Worm (Caenorhabditis elegans) whole organism, L4 larva: ENCODE results near the gene adt-1.

Experiments
- F10B5.3 ChIP-seq: sonication (generic microtip); optimal IDR thresholded peaks from 2 replicates; lab custom pipeline; 2016; ENCODE audit warnings: mild to moderate bottlenecking, missing genetic modification characterization, missing compliant biosample characterization
- F37D6.2 ChIP-seq: sonication (generic microtip); optimal IDR thresholded peaks from 2 replicates; lab custom pipeline; 2016; ENCODE audit warnings: mild to moderate bottlenecking, missing genetic modification characterization, missing compliant biosample characterization
- R02D3.7 ChIP-seq: fragments of 150-350 bp; sonication (generic microtip); optimal IDR thresholded peaks from 3 replicates; lab custom pipeline; 2014; ENCODE audit warnings: missing biosample characterization, missing genetic modification characterization
- Y105C5A.15 ChIP-seq: fragments of 200-800 bp; sonication (Bioruptor generic); IDR thresholded peaks from 2 replicates; pipeline ENCODE4 v1.3.6; 2022; ENCODE audit warnings: missing genetic modification characterization, missing compliant biosample characterization
- Y48G9A.11 ChIP-seq: fragments of 200-800 bp; sonication (Bioruptor generic); IDR thresholded peaks from 2 replicates; pipeline ENCODE4 v1.3.6; 2022; ENCODE audit warnings: missing genetic modification reagents, missing genetic modification characterization, missing compliant biosample characterization
- Y75B8A.6 ChIP-seq: fragments of 200-800 bp; sonication (Bioruptor generic); IDR thresholded peaks from 2 replicates; pipeline ENCODE4 v1.3.6; 2022; ENCODE audit warnings: missing genetic modification reagents, missing genetic modification characterization, missing compliant biosample characterization
- ZK546.5 ChIP-seq, 2 experiments: sonication (generic microtip); optimal IDR thresholded peaks; 2 replicates each; lab custom pipeline; 2017; ENCODE audit warnings: missing biosample characterization in 2 of 2, missing genetic modification characterization in 2 of 2
- aly-2 ChIP-seq: sonication (generic microtip); optimal IDR thresholded peaks from 2 replicates; lab custom pipeline; 2018; ENCODE audit warnings: missing biosample characterization, missing genetic modification characterization
- attf-4 ChIP-seq: sonication (generic microtip); optimal IDR thresholded peaks from 3 replicates; lab custom pipeline; 2017; ENCODE audit warnings: missing biosample characterization, missing genetic modification characterization
- ceh-20 ChIP-seq: fragments of 200-800 bp; sonication (Bioruptor generic); IDR thresholded peaks from 2 replicates; pipeline ENCODE4 v1.3.6; 2022; ENCODE audit warnings: missing genetic modification reagents, missing genetic modification characterization, missing compliant biosample characterization
- ceh-32 ChIP-seq: sonication (generic microtip); optimal IDR thresholded peaks from 2 replicates; lab custom pipeline; 2016; ENCODE audit warnings: mild to moderate bottlenecking, missing genetic modification characterization, missing compliant biosample characterization; ENCODE audit not compliant: poor library complexity
- cey-2 ChIP-seq: sonication (generic microtip); optimal IDR thresholded peaks from 3 replicates; lab custom pipeline; 2017; ENCODE audit warnings: missing genetic modification characterization, mild to moderate bottlenecking, missing compliant biosample characterization, antibody characterized with exemption, borderline replicate concordance; ENCODE audit not compliant: insufficient read depth
- ctbp-1 ChIP-seq: fragments of 200-800 bp; sonication (Bioruptor generic); IDR thresholded peaks from 2 replicates; pipeline ENCODE4 v1.3.6; 2022; ENCODE audit warnings: missing genetic modification reagents, missing genetic modification characterization, missing compliant biosample characterization
- daf-19 ChIP-seq: fragments of 200-800 bp; sonication (Bioruptor generic); conservative IDR thresholded peaks from 2 replicates; pipeline ENCODE4 v1.3.6; 2022; ENCODE audit warnings: missing genetic modification characterization, missing compliant biosample characterization
- dpl-1 ChIP-seq: fragments of 150-350 bp; optimal IDR thresholded peaks from 2 replicates; lab custom pipeline; 2014; ENCODE audit warnings: missing biosample characterization, missing genetic modification reagents, missing genetic modification characterization
- egl-27 ChIP-seq: sonication (generic microtip); optimal IDR thresholded peaks from 3 replicates; lab custom pipeline; 2017; ENCODE audit warnings: missing biosample characterization, missing genetic modification reagents, missing genetic modification characterization
- fkh-10 ChIP-seq: fragments of 150-350 bp; optimal IDR thresholded peaks from 2 replicates; lab custom pipeline; 2014; ENCODE audit warnings: missing biosample characterization, missing genetic modification reagents, missing genetic modification characterization
- gei-8 ChIP-seq: fragments of 200-800 bp; sonication (Bioruptor generic); optimal IDR thresholded peaks from 2 replicates; lab custom pipeline; 2018; ENCODE audit warnings: mild to moderate bottlenecking, missing genetic modification characterization, missing compliant biosample characterization
- hlh-11 ChIP-seq: fragments of 200-800 bp; sonication (Bioruptor generic); optimal IDR thresholded peaks from 2 replicates; lab custom pipeline; 2018; ENCODE audit warnings: mild to moderate bottlenecking, missing genetic modification characterization, missing compliant biosample characterization
- hlh-30 ChIP-seq: sonication (generic microtip); optimal IDR thresholded peaks from 2 replicates; lab custom pipeline; 2017; ENCODE audit warnings: antibody characterized with exemption, mild to moderate bottlenecking, missing genetic modification characterization, missing compliant biosample characterization; ENCODE audit not compliant: insufficient read depth
- lin-1 ChIP-seq: fragments of 200-800 bp; sonication (Bioruptor generic); IDR thresholded peaks from 2 replicates; pipeline ENCODE4 v1.3.6; 2022; ENCODE audit warnings: missing genetic modification reagents, missing genetic modification characterization, missing compliant biosample characterization
- lin-15B ChIP-seq: fragments of 150-350 bp; sonication (generic microtip); optimal IDR thresholded peaks from 3 replicates; lab custom pipeline; 2014; ENCODE audit warnings: missing biosample characterization, missing genetic modification characterization
- lir-3 ChIP-seq: sonication (generic microtip); optimal IDR thresholded peaks from 2 replicates; lab custom pipeline; 2016; ENCODE audit warnings: mild to moderate bottlenecking, missing genetic modification characterization, missing compliant biosample characterization
- lsy-2 ChIP-seq, 2 experiments: fragments of 150-350 bp in 1 of 2; sonication (generic microtip) in 1 of 2; optimal IDR thresholded peaks; 2 replicates each; lab custom pipeline; 2014 to 2017; ENCODE audit warnings: missing biosample characterization in 2 of 2, missing genetic modification characterization in 2 of 2
- madf-9 ChIP-seq: fragments of 200-800 bp; sonication (Bioruptor generic); conservative IDR thresholded peaks from 2 replicates; pipeline ENCODE4 v1.3.6; 2022; ENCODE audit warnings: missing genetic modification reagents, missing genetic modification characterization, missing compliant biosample characterization
- mep-1 ChIP-seq: fragments of 150-350 bp; sonication (generic microtip); optimal IDR thresholded peaks from 3 replicates; lab custom pipeline; 2014; ENCODE audit warnings: missing biosample characterization, missing genetic modification characterization
- mxl-3 ChIP-seq: fragments of 200-800 bp; sonication (Bioruptor generic); optimal IDR thresholded peaks from 2 replicates; lab custom pipeline; 2018; ENCODE audit warnings: mild to moderate bottlenecking, missing genetic modification characterization, missing compliant biosample characterization
- nhr-10 ChIP-seq: fragments of 150-350 bp; optimal IDR thresholded peaks from 2 replicates; lab custom pipeline; 2014; ENCODE audit warnings: missing biosample characterization, missing genetic modification characterization
- nhr-11 ChIP-seq: fragments of 150-350 bp; optimal IDR thresholded peaks from 2 replicates; lab custom pipeline; 2014; ENCODE audit warnings: missing biosample characterization, missing genetic modification characterization
- nhr-111 ChIP-seq: fragments of 200-800 bp; sonication (Bioruptor generic); optimal IDR thresholded peaks from 2 replicates; lab custom pipeline; 2018; ENCODE audit warnings: mild to moderate bottlenecking, missing genetic modification characterization, missing compliant biosample characterization
- nhr-237 ChIP-seq: sonication (generic microtip); optimal IDR thresholded peaks from 2 replicates; lab custom pipeline; 2017; ENCODE audit warnings: missing biosample characterization, missing genetic modification characterization
- nhr-28 ChIP-seq: fragments of 150-350 bp; optimal IDR thresholded peaks from 2 replicates; lab custom pipeline; 2014; ENCODE audit warnings: missing biosample characterization, missing genetic modification characterization
- nhr-41 ChIP-seq: fragments of 200-800 bp; sonication (Bioruptor generic); IDR thresholded peaks from 2 replicates; pipeline ENCODE4 v1.3.6; 2022; ENCODE audit warnings: missing genetic modification reagents, missing genetic modification characterization, missing compliant biosample characterization
- nhr-48 ChIP-seq: sonication (generic microtip); optimal IDR thresholded peaks from 2 replicates; lab custom pipeline; 2016; ENCODE audit warnings: mild to moderate bottlenecking, missing genetic modification characterization, missing compliant biosample characterization
- nhr-76 ChIP-seq: fragments of 150-350 bp; optimal IDR thresholded peaks from 2 replicates; lab custom pipeline; 2014; ENCODE audit warnings: missing biosample characterization, missing genetic modification characterization
- nhr-77 ChIP-seq: fragments of 150-350 bp; optimal IDR thresholded peaks from 2 replicates; lab custom pipeline; 2014; ENCODE audit warnings: missing biosample characterization, missing genetic modification characterization
- saeg-2 ChIP-seq: fragments of 200-800 bp; sonication (Bioruptor generic); IDR thresholded peaks from 2 replicates; pipeline ENCODE4 v1.3.6; 2022; ENCODE audit warnings: missing genetic modification reagents, missing genetic modification characterization, missing compliant biosample characterization
- set-16 ChIP-seq: fragments of 200-800 bp; sonication (Bioruptor generic); IDR thresholded peaks from 2 replicates; pipeline ENCODE4 v1.3.6; 2022; ENCODE audit warnings: missing genetic modification reagents, missing genetic modification characterization, missing compliant biosample characterization
- skn-1 ChIP-seq: fragments of 150-350 bp; optimal IDR thresholded peaks from 2 replicates; lab custom pipeline; 2014; ENCODE audit warnings: missing biosample characterization, missing genetic modification characterization
- snpc-1.2 ChIP-seq: fragments of 200-800 bp; sonication (Bioruptor generic); IDR thresholded peaks from 2 replicates; pipeline ENCODE4 v1.3.6; 2022; ENCODE audit warnings: missing genetic modification reagents, missing genetic modification characterization, missing compliant biosample characterization
- spr-3 ChIP-seq: fragments of 200-800 bp; sonication (Bioruptor generic); optimal IDR thresholded peaks from 2 replicates; lab custom pipeline; 2018; ENCODE audit warnings: mild to moderate bottlenecking, missing genetic modification characterization, missing compliant biosample characterization
- tra-1 ChIP-seq: fragments of 200-800 bp; sonication (Bioruptor generic); IDR thresholded peaks from 2 replicates; pipeline ENCODE4 v1.3.6; 2022; ENCODE audit warnings: missing genetic modification reagents, missing genetic modification characterization, missing compliant biosample characterization
- unc-39 ChIP-seq: sonication (generic microtip); optimal IDR thresholded peaks from 2 replicates; lab custom pipeline; 2017; ENCODE audit warnings: missing biosample characterization, missing genetic modification characterization
- unc-62 ChIP-seq, 3 experiments: fragments of 150-350 bp in 1 of 3; sonication (generic microtip); optimal IDR thresholded peaks in 2 of 3; peaks in 1 of 3; 1 replicate in 1 of 3; 2 replicates in 2 of 3; lab custom pipeline; 2014 to 2017; ENCODE audit warnings: missing biosample characterization in 3 of 3, missing genetic modification characterization in 3 of 3, missing genetic modification reagents in 3 of 3, missing genotype in 1 of 3
- zfp-2 ChIP-seq: sonication (generic microtip); optimal IDR thresholded peaks from 2 replicates; lab custom pipeline; 2016; ENCODE audit warnings: mild to moderate bottlenecking, missing genetic modification characterization, missing compliant biosample characterization
- zfp-3 ChIP-seq: fragments of 200-800 bp; sonication (Bioruptor generic); conservative IDR thresholded peaks from 2 replicates; pipeline ENCODE4 v1.3.6; 2022; ENCODE audit warnings: missing genetic modification reagents, missing genetic modification characterization, missing compliant biosample characterization
- zip-2 ChIP-seq: fragments of 150-350 bp; optimal IDR thresholded peaks from 2 replicates; lab custom pipeline; 2014; ENCODE audit warnings: missing biosample characterization, missing genetic modification characterization

Gene adt-1

DNA sequence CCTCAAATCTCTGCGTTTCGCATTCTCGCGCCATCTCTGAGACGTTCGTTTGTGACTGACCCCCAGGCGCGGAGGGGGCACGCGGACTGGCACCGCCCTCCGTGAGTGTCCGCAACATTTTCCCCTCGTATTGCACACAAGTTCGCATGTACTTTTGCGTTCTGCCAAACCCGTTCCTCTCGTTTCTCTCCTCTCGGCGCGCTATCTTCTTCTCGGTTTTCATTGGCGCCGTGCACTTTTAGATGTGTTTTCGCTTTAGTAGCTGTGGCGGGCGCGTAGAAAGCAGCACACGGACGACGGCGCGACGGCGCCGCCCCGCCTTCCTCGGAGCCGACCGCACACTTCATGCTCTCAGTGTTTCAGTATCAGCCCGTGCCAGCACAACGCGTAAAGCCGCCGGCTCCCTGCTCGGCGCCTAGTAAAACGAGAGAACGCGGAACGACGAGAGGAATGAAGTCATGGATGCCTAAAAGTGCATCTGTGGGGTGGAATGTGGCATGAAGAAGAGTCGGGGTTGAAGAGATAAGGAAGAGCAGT is 23.2 kb upstream of the adt-1 start (continued):
- TF ChIP-seq ZK546.5 (tag; optimal IDR thresholded peaks at IDR 0.05; lab: Kevin White, UChicago) (no peak), mxl-3 (peak; percentile 26), R02D3.7 (no peak), F10B5.3 (peak; percentile 34), nhr-111 (GFP tag; lab: Kevin White, UChicago) (no peak), nhr-28 (no peak), nhr-237 (tag; lab: Kevin White, UChicago) (no peak), lin-1 (GFP tag; lab: Robert Waterston, UW) (no peak), snpc-1.2 (peak; percentile 12; the same call in 1 of the 2 replicates), dpl-1 (GFP tag; lab: Kevin White, UChicago) (no peak), skn-1 (no peak), Y75B8A.6 (no peak), nhr-76 (no peak), nhr-77 (tag; lab: Kevin White, UChicago) (no peak), unc-39 (no peak)

DNA sequence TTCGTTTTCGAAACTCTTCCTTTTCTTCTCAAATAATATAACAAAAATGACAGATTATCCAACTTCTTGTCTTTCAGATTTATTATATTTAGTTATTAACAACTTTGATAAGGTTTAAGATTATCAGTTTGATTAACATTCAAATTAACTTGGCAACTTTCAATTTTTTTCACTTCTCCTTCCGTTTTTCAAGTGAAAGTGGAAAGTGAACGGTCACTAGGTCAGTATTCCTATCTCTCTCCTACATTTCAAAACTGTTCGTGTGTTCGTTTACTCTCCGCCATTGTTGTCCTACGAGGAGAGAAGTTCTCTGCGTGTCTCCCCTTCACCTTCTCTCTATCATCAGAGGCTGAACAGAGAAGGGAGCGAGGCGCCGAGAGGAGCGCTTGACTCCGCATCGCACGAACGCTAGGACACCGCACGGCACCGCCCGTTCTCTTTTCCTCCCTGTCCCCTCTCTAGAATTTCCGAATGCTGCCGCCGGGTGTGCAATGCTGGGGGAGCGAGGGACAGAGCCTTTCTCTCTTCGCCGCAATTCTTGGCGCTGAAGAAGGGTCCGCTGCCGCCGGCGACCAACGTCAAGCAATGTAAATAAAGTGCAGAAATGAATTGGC is 22.1 kb upstream of the adt-1 start:
- TF ChIP-seq zfp-3 (GFP tag; lab: Robert Waterston, UW), result no peak
- TF ChIP-seq nhr-48 (tag; lab: Kevin White, UChicago), result peak; percentile 44
- TF ChIP-seq Y48G9A.11 (GFP tag; lab: Robert Waterston, UW), result no peak
- no peak for TF ChIP-seq daf-19 (GFP tag; lab: Robert Waterston, UW)
- TF ChIP-seq tra-1 (GFP tag; lab: Robert Waterston, UW), result 0 out of 2 replicates have a peak, but pooled peaks have one; percentile 43
- no peak for TF ChIP-seq nhr-237 (tag; lab: Kevin White, UChicago)
- TF ChIP-seq saeg-2 (GFP tag; lab: Robert Waterston, UW), result no peak
- TF ChIP-seq ceh-20 (GFP tag; lab: Robert Waterston, UW), result peak; percentile 37; the same call in 1 of the 2 replicates
- TF ChIP-seq zfp-2 (tag; lab: Kevin White, UChicago), result no peak
- TF ChIP-seq lin-1 (GFP tag; lab: Robert Waterston, UW), result 0 out of 2 replicates have a peak, but pooled peaks have one; percentile 31
- no peak for TF ChIP-seq unc-39
- TF ChIP-seq fkh-10, result no peak
- 0 out of 2 replicates have a peak, but pooled peaks have one; percentile 42 for TF ChIP-seq ctbp-1 (GFP tag; lab: Robert Waterston, UW)
- no peak for TF ChIP-seq nhr-11 (tag; lab: Kevin White, UChicago)
- TF ChIP-seq Y75B8A.6, result no peak
- peak; percentile 14 for TF ChIP-seq lir-3 (tag; lab: Kevin White, UChicago)
- no peak for TF ChIP-seq spr-3 (GFP tag; lab: Kevin White, UChicago)
- peak; percentile 95 for TF ChIP-seq madf-9 (GFP tag; lab: Robert Waterston, UW)
- TF ChIP-seq egl-27 (tag; lab: Kevin White, UChicago), result no peak
- TF ChIP-seq aly-2, result no peak
- peak; percentile 32 for TF ChIP-seq F37D6.2 (tag; lab: Kevin White, UChicago)
- no peak for TF ChIP-seq attf-4
- TF ChIP-seq Y105C5A.15 (GFP tag; lab: Robert Waterston, UW), result no peak
- no peak for TF ChIP-seq gei-8
- TF ChIP-seq nhr-76, result no peak
- peak; percentile 19 for TF ChIP-seq nhr-28
- TF ChIP-seq skn-1, result no peak
- peak; percentile 62 for TF ChIP-seq mep-1 (tag; lab: Kevin White, UChicago)
- TF ChIP-seq nhr-10, result no peak
- TF ChIP-seq hlh-11 (tag; lab: Kevin White, UChicago), result peak; percentile 84
- TF ChIP-seq lin-15B (tag; lab: Kevin White, UChicago), result no peak
- TF ChIP-seq cey-2 (tag; lab: Kevin White, UChicago), result no peak
- TF ChIP-seq set-16 (GFP tag; lab: Robert Waterston, UW), result peak; percentile 98
- peak; percentile 51 for TF ChIP-seq hlh-30 (tag; lab: Kevin White, UChicago)
- TF ChIP-seq nhr-41 (GFP tag; lab: Robert Waterston, UW), result no peak
- no peak for TF ChIP-seq unc-62 (GFP tag; optimal IDR thresholded peaks at IDR 0.05 in 1 of 2; lab: Kevin White, UChicago)
- no peak for TF ChIP-seq unc-62 (tag; optimal IDR thresholded peaks at IDR 0.05; lab: Kevin White, UChicago)
- peak; percentile 56 for TF ChIP-seq mxl-3
- no peak for TF ChIP-seq zip-2 (tag; lab: Kevin White, UChicago)
- peak; percentile 1 to 4 for TF ChIP-seq lsy-2 (tag; optimal IDR thresholded peaks at IDR 0.05; lab: Kevin White, UChicago)
- peak; percentile 66 for TF ChIP-seq ceh-32 (tag; lab: Kevin White, UChicago)
